Worm (Caenorhabditis elegans) whole organism, L4/young adult: Measurements from ENCODE around the gene sri-42.

Experiments used
- W03F9.2 ChIP-seq: fragments of 150-350 bp; optimal IDR thresholded peaks from 2 replicates; lab custom pipeline; 2014; ENCODE audit warnings: missing biosample characterization, missing genetic modification characterization
- dao-5 ChIP-seq: sonication (generic microtip); optimal IDR thresholded peaks from 2 replicates; lab custom pipeline; 2016; ENCODE audit warnings: missing genotype, missing genetic modification characterization, moderate library complexity, missing compliant biosample characterization
- him-1 ChIP-seq: sonication (generic microtip); optimal IDR thresholded peaks from 2 replicates; lab custom pipeline; 2016; ENCODE audit warnings: missing genotype, missing genetic modification reagents, missing genetic modification characterization, missing compliant biosample characterization

- TF ChIP-seq W03F9.2 (tag; lab: Kevin White, UChicago) (no peak), him-1 (no peak), dao-5 (tag; lab: Kevin White, UChicago) (no peak)
These were observed 13.7 kb downstream of the sri-42 start, which contains the start of gene chil-24 for ce11 chrII:3129007-3129406.
